Fruit fly (Drosophila melanogaster) whole organism, embryonic: ENCODE data around the gene pr.

Experiments used
- ATbp ChIP-seq: fragments of 200-800 bp; sonication (Bioruptor generic); optimal IDR thresholded peaks from 2 replicates; lab custom pipeline; 2017; ENCODE audit warnings: missing biosample characterization, mild to moderate bottlenecking, missing genetic modification characterization, missing genetic modification reagents
- Atf-2 ChIP-seq: fragments of 200-800 bp; sonication (Bioruptor generic); optimal IDR thresholded peaks from 2 replicates; lab custom pipeline; 2016; ENCODE audit warnings: missing biosample characterization, missing genetic modification characterization
- CG10274 ChIP-seq: fragments of 200-800 bp; sonication (Bioruptor generic); optimal IDR thresholded peaks from 3 replicates; lab custom pipeline; 2017; ENCODE audit warnings: missing biosample characterization, mild to moderate bottlenecking, missing genetic modification characterization
- CG12071 ChIP-seq: fragments of 200-800 bp; sonication (Bioruptor generic); optimal IDR thresholded peaks from 3 replicates; lab custom pipeline; 2018; ENCODE audit warnings: missing biosample characterization, mild to moderate bottlenecking, missing genetic modification characterization
- CG1233 ChIP-seq: fragments of 200-800 bp; sonication (Bioruptor generic); optimal IDR thresholded peaks from 4 replicates; lab custom pipeline; 2018; ENCODE audit warnings: missing biosample characterization, mild to moderate bottlenecking, missing genetic modification characterization
- CG12659 ChIP-seq: fragments of 200-800 bp; sonication (Bioruptor generic); optimal IDR thresholded peaks from 3 replicates; lab custom pipeline; 2017; ENCODE audit warnings: mild to moderate bottlenecking, missing biosample characterization, missing genetic modification reagents, missing genetic modification characterization
- CG13123 ChIP-seq: fragments of 200-800 bp; sonication (Bioruptor generic); optimal IDR thresholded peaks from 2 replicates; lab custom pipeline; 2016; ENCODE audit warnings: missing biosample characterization, missing genetic modification characterization
- CG13894 ChIP-seq: fragments of 200-800 bp; sonication (Bioruptor generic); optimal IDR thresholded peaks from 3 replicates; lab custom pipeline; 2018; ENCODE audit warnings: missing biosample characterization, mild to moderate bottlenecking, missing genetic modification characterization, moderate library complexity
- CG15514 ChIP-seq: fragments of 200-800 bp; sonication (Bioruptor generic); optimal IDR thresholded peaks from 3 replicates; lab custom pipeline; 2017; ENCODE audit warnings: missing biosample characterization, missing genetic modification characterization, mild to moderate bottlenecking, moderate library complexity, missing genetic modification reagents
- CG1602 ChIP-seq: fragments of 200-800 bp; sonication (Bioruptor generic); optimal IDR thresholded peaks from 3 replicates; lab custom pipeline; 2016; ENCODE audit warnings: missing biosample characterization, missing genetic modification characterization
- CG1647 ChIP-seq: fragments of 200-800 bp; sonication (Bioruptor generic); optimal IDR thresholded peaks from 3 replicates; lab custom pipeline; 2016; ENCODE audit warnings: missing biosample characterization, missing genetic modification characterization
- CG16815 ChIP-seq: fragments of 200-800 bp; sonication (Bioruptor generic); optimal IDR thresholded peaks from 3 replicates; lab custom pipeline; 2017; ENCODE audit warnings: missing biosample characterization, mild to moderate bottlenecking, missing genetic modification characterization
- CG17568 ChIP-seq: fragments of 200-800 bp; sonication (Bioruptor generic); optimal IDR thresholded peaks from 2 replicates; lab custom pipeline; 2018; ENCODE audit warnings: missing biosample characterization, mild to moderate bottlenecking, missing genetic modification characterization, moderate library complexity
- CG18011 ChIP-seq: fragments of 200-800 bp; sonication (Bioruptor generic); optimal IDR thresholded peaks from 2 replicates; lab custom pipeline; 2017; ENCODE audit warnings: missing biosample characterization, missing genetic modification characterization, mild to moderate bottlenecking, moderate library complexity, missing genotype
- CG2199 ChIP-seq: fragments of 200-800 bp; sonication (Bioruptor generic); IDR thresholded peaks from 3 replicates; pipeline ENCODE4 v1.3.6; 2022; ENCODE audit warnings: missing biosample characterization, missing genetic modification characterization
- CG31365 ChIP-seq: fragments of 200-800 bp; sonication (Bioruptor generic); optimal IDR thresholded peaks from 2 replicates; lab custom pipeline; 2018; ENCODE audit warnings: missing biosample characterization, mild to moderate bottlenecking, missing genetic modification characterization
- CG7745 ChIP-seq: fragments of 200-800 bp; sonication (Bioruptor generic); optimal IDR thresholded peaks from 2 replicates; lab custom pipeline; 2018; ENCODE audit warnings: missing biosample characterization, mild to moderate bottlenecking, missing genetic modification characterization, moderate library complexity
- CG7987 ChIP-seq: fragments of 200-800 bp; sonication (Bioruptor generic); optimal IDR thresholded peaks from 2 replicates; lab custom pipeline; 2018; ENCODE audit warnings: missing biosample characterization, mild to moderate bottlenecking, missing genetic modification characterization, moderate library complexity
- CG9727 ChIP-seq: fragments of 200-800 bp; sonication (Bioruptor generic); optimal IDR thresholded peaks from 3 replicates; lab custom pipeline; 2017; ENCODE audit warnings: missing biosample characterization, mild to moderate bottlenecking, missing genetic modification characterization
- CG9817 ChIP-seq: fragments of 200-800 bp; sonication (Bioruptor generic); optimal IDR thresholded peaks from 2 replicates; lab custom pipeline; 2018; ENCODE audit warnings: missing biosample characterization, mild to moderate bottlenecking, missing genetic modification characterization, moderate library complexity
- D ChIP-seq, 2 experiments: fragments of 200-800 bp in 1 of 2; fragments of >200 bp in 1 of 2; sonication (Bioruptor generic) in 1 of 2; optimal IDR thresholded peaks; 2 replicates in 1 of 2; 3 replicates in 1 of 2; lab custom pipeline; 2017; ENCODE audit warnings: mild to moderate bottlenecking in 1 of 2, missing biosample characterization in 1 of 2, missing genetic modification characterization in 1 of 2, missing genetic modification reagents in 1 of 2
- Dek ChIP-seq: fragments of 200-800 bp; sonication (Bioruptor generic); optimal IDR thresholded peaks from 3 replicates; lab custom pipeline; 2019; ENCODE audit warnings: missing biosample characterization, mild to moderate bottlenecking, missing genetic modification characterization, moderate library complexity
- Doc3 ChIP-seq: fragments of 200-800 bp; sonication (Bioruptor generic); IDR thresholded peaks from 3 replicates; pipeline ENCODE4 v1.3.6; 2022; ENCODE audit warnings: missing biosample characterization, missing genetic modification characterization; ENCODE audit not compliant: partially characterized antibody
- Eip74EF ChIP-seq, 2 experiments: fragments of 200-800 bp in 1 of 2; fragments of >200 bp in 1 of 2; sonication (Bioruptor generic) in 1 of 2; optimal IDR thresholded peaks; 2 replicates each; lab custom pipeline; 2017 to 2019; ENCODE audit warnings: missing biosample characterization in 2 of 2, missing genetic modification characterization in 2 of 2, mild to moderate bottlenecking in 1 of 2, moderate library complexity in 1 of 2
- HHEX ChIP-seq: fragments of 200-800 bp; sonication (Bioruptor generic); optimal IDR thresholded peaks from 3 replicates; lab custom pipeline; 2017; ENCODE audit warnings: missing biosample characterization, mild to moderate bottlenecking, missing genetic modification characterization, missing genetic modification reagents
- Hmr ChIP-seq: fragments of 200-800 bp; sonication (Bioruptor generic); optimal IDR thresholded peaks from 3 replicates; lab custom pipeline; 2017; ENCODE audit warnings: mild to moderate bottlenecking, missing biosample characterization, missing genetic modification reagents, missing genetic modification characterization
- Hr3 ChIP-seq: fragments of 200-800 bp; sonication (Bioruptor generic); optimal IDR thresholded peaks from 3 replicates; lab custom pipeline; 2016; ENCODE audit warnings: missing biosample characterization, missing genetic modification characterization
- Nf-YC ChIP-seq: fragments of 200-800 bp; optimal IDR thresholded peaks from 3 replicates; lab custom pipeline; 2019; ENCODE audit warnings: missing biosample characterization, mild to moderate bottlenecking, missing genetic modification characterization, moderate library complexity
- ab ChIP-seq: fragments of 200-800 bp; sonication (Bioruptor generic); optimal IDR thresholded peaks from 2 replicates; lab custom pipeline; 2016; ENCODE audit warnings: missing biosample characterization, missing genetic modification characterization
- abd-A ChIP-seq: fragments of 200-800 bp; sonication (Bioruptor generic); optimal IDR thresholded peaks from 3 replicates; lab custom pipeline; 2019; ENCODE audit warnings: missing biosample characterization, mild to moderate bottlenecking, missing genetic modification characterization, moderate library complexity
- bab2 ChIP-seq: fragments of 200-800 bp; sonication (Bioruptor generic); optimal IDR thresholded peaks from 2 replicates; lab custom pipeline; 2016; ENCODE audit warnings: missing biosample characterization, missing genetic modification characterization
- bbx ChIP-seq: fragments of 200-800 bp; sonication (Bioruptor generic); IDR thresholded peaks from 2 replicates; pipeline ENCODE4 v1.3.6; 2022; ENCODE audit warnings: missing biosample characterization, missing genetic modification characterization; ENCODE audit not compliant: partially characterized antibody
- eyg ChIP-seq: fragments of 200-800 bp; sonication (Bioruptor generic); optimal IDR thresholded peaks from 3 replicates; lab custom pipeline; 2016; ENCODE audit warnings: missing biosample characterization, missing genetic modification characterization
- gt ChIP-seq: fragments of 200-800 bp; sonication (Bioruptor generic); IDR thresholded peaks from 2 replicates; pipeline ENCODE4 v1.3.6; 2022; ENCODE audit warnings: missing biosample characterization, missing genetic modification characterization
- hbn ChIP-seq: fragments of 200-800 bp; sonication (Bioruptor generic); IDR thresholded peaks from 2 replicates; pipeline ENCODE4 v1.3.6; 2022; ENCODE audit warnings: missing biosample characterization, missing genetic modification characterization; ENCODE audit not compliant: partially characterized antibody
- lbe ChIP-seq: fragments of 200-800 bp; sonication (Bioruptor generic); optimal IDR thresholded peaks from 2 replicates; lab custom pipeline; 2016; ENCODE audit warnings: missing biosample characterization, mild to moderate bottlenecking, missing genetic modification characterization
- lmd ChIP-seq: fragments of 200-800 bp; sonication (Bioruptor generic); IDR thresholded peaks from 2 replicates; pipeline ENCODE4 v1.3.6; 2022; ENCODE audit warnings: missing biosample characterization, missing genetic modification characterization
- mld ChIP-seq: fragments of 200-800 bp; sonication (Bioruptor generic); IDR thresholded peaks from 3 replicates; pipeline ENCODE4 v1.3.6; 2022; ENCODE audit warnings: missing biosample characterization, missing genetic modification characterization; ENCODE audit not compliant: partially characterized antibody
- nom ChIP-seq: fragments of 200-800 bp; sonication (Bioruptor generic); optimal IDR thresholded peaks from 2 replicates; lab custom pipeline; 2017; ENCODE audit warnings: missing biosample characterization, missing genetic modification characterization, mild to moderate bottlenecking, moderate library complexity, missing genetic modification reagents
- otp ChIP-seq: fragments of 200-800 bp; sonication (Bioruptor generic); IDR thresholded peaks from 3 replicates; pipeline ENCODE4, ENCODE4 v1.3.6; 2022; ENCODE audit warnings: missing biosample characterization, missing genetic modification characterization
- prd ChIP-seq, 3 experiments: fragments of >200 bp in 2 of 3; fragments of 200-800 bp in 1 of 3; sonication (Bioruptor generic) in 1 of 3; optimal IDR thresholded peaks in 2 of 3; IDR thresholded peaks in 1 of 3; 2 replicates in 2 of 3; 3 replicates in 1 of 3; pipeline versions ENCODE4 v1.3.6 to Lab custom; 2017 to 2022; ENCODE audit warnings: missing biosample characterization in 1 of 3, missing genetic modification characterization in 1 of 3
- rib ChIP-seq: fragments of 200-800 bp; sonication (Bioruptor generic); IDR thresholded peaks from 2 replicates; pipeline ENCODE4 v1.3.6; 2022; ENCODE audit warnings: missing biosample characterization, missing genetic modification characterization
- seq ChIP-seq: fragments of 200-800 bp; sonication (Bioruptor generic); IDR thresholded peaks from 2 replicates; pipeline ENCODE4 v1.3.6; 2022; ENCODE audit warnings: missing biosample characterization, missing genetic modification characterization
- sna ChIP-seq: fragments of 200-800 bp; sonication (Bioruptor generic); IDR thresholded peaks from 2 replicates; pipeline ENCODE4 v1.3.6; 2022; ENCODE audit warnings: missing biosample characterization, missing genetic modification characterization; ENCODE audit not compliant: partially characterized antibody
- so ChIP-seq: fragments of 200-800 bp; sonication (Bioruptor generic); IDR thresholded peaks from 3 replicates; pipeline ENCODE4 v1.3.6; 2022; ENCODE audit warnings: missing biosample characterization, missing genetic modification characterization
- sr ChIP-seq: fragments of 200-800 bp; sonication (Bioruptor generic); IDR thresholded peaks from 3 replicates; pipeline ENCODE4 v1.3.6; 2022; ENCODE audit warnings: missing biosample characterization, missing genetic modification characterization
- stc ChIP-seq: fragments of 200-800 bp; sonication (Bioruptor generic); IDR thresholded peaks from 2 replicates; pipeline ENCODE4 v1.3.6; 2022; ENCODE audit warnings: missing biosample characterization, missing genetic modification characterization
- z ChIP-seq: fragments of 200-800 bp; sonication (Bioruptor generic); IDR thresholded peaks from 3 replicates; pipeline ENCODE4 v1.3.6; 2022; ENCODE audit warnings: missing biosample characterization, missing genetic modification characterization

The pr gene

DNA sequence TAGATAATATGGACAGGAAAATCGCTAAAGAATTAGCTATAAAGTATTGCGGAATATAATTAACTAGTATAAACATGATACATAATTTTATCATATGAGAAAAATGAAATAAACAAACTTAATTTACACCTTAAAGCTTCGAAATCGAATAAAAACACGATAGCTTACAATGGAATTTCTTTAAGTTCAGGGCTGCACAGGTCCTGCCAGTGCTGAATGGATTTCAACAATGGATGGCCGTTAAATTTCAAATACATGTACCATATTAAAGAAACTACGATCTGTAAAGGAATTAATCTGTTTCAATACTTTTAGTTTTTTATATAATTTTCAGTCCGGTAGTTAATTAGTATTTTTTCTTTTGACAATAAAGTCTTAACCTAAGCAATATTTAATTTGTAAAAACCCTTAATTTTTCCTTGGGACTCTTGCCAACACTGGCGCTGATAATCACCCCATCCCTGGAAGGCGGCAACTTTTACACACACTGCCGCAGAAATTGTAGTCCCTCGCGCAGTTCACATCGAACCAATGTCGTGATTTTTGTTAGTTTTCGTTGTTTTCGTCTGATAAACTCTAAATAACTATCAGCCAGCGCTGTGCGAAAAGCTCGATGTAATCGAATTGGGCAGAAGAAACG lies 14.1 kb downstream of the pr start, which contains the start of the genes barr and lok (continued):
- TF ChIP-seq ATbp (GFP tag; lab: Kevin White, UChicago) (no peak), CG18011 (GFP tag; lab: Kevin White, UChicago) (peak; percentile 15), Eip74EF (GFP tag; optimal IDR thresholded peaks at IDR 0.05; lab: Kevin White, UChicago) (no peak), CG1233 (GFP tag; lab: Kevin White, UChicago) (peak; percentile 49), seq (no peak), so (GFP tag; lab: Robert Waterston, UW) (no peak), lmd (GFP tag; lab: Robert Waterston, UW) (peak; percentile 46), CG31365 (tag; lab: Kevin White, UChicago) (no peak), bab2 (peak; percentile 24), hbn (no peak), Atf-2 (GFP tag; lab: Kevin White, UChicago) (peak; percentile 62), CG2199 (no peak), CG7987 (GFP tag; lab: Kevin White, UChicago) (no peak), z (GFP tag; lab: Robert Waterston, UW) (no peak), CG16815 (GFP tag; lab: Kevin White, UChicago) (peak; percentile 61), CG12659 (peak; percentile 56), rib (no peak), CG1647 (peak; percentile 47), CG13123 (GFP tag; lab: Kevin White, UChicago) (no peak), eyg (no peak), otp (GFP tag; lab: Robert Waterston, UW) (no peak), CG17568 (GFP tag; lab: Kevin White, UChicago) (no peak), CG1602 (GFP tag; lab: Kevin White, UChicago) (peak; percentile 53), sna (GFP tag; lab: Robert Waterston, UW) (no peak), stc (no peak), Nf-YC (tag; lab: Kevin White, UChicago) (no peak), mld (GFP tag; lab: Robert Waterston, UW) (no peak), lbe (no peak), CG13894 (tag; lab: Kevin White, UChicago) (no peak), HHEX (GFP tag; lab: Kevin White, UChicago) (no peak), CG15514 (peak; percentile 16), abd-A (no peak), CG7745 (no peak), CG9817 (peak; percentile 65), Hmr (GFP tag; lab: Kevin White, UChicago) (peak; percentile 35), sr (no peak), ab (no peak), gt (GFP tag; lab: Robert Waterston, UW) (no peak), CG9727 (GFP tag; lab: Kevin White, UChicago) (peak; percentile 69), CG12071 (GFP tag; lab: Kevin White, UChicago) (no peak), nom (GFP tag; lab: Kevin White, UChicago) (no peak), Hr3 (GFP tag; lab: Kevin White, UChicago) (peak; percentile 66), Dek (tag; lab: Kevin White, UChicago) (peak; percentile 19), bbx (GFP tag; lab: Robert Waterston, UW) (no peak), prd (optimal IDR thresholded peaks at IDR 0.05; lab: Kevin White, UChicago) (no peak), prd (GFP tag; IDR thresholded peaks at IDR 0.05; lab: Robert Waterston, UW) (peak; percentile 57; the same call in 2 of the 3 replicates), CG10274 (GFP tag; lab: Kevin White, UChicago) (no peak), D (optimal IDR thresholded peaks at IDR 0.05; lab: Kevin White, UChicago) (no peak), D (GFP tag; optimal IDR thresholded peaks at IDR 0.05; lab: Kevin White, UChicago) (peak; percentile 53), Doc3 (GFP tag; lab: Robert Waterston, UW) (no peak)
